Worm (Caenorhabditis elegans) whole organism, early embryonic: ENCODE results near the gene crn-3.

Experiments used
- B0310.2 ChIP-seq: sonication (generic microtip); optimal IDR thresholded peaks from 2 replicates; lab custom pipeline; 2016; ENCODE audit warnings: mild to moderate bottlenecking, missing genetic modification characterization, missing compliant biosample characterization
- F13C5.2 ChIP-seq: sonication (generic microtip); optimal IDR thresholded peaks from 2 replicates; lab custom pipeline; 2017; ENCODE audit warnings: mild to moderate bottlenecking, missing genetic modification characterization, inconsistent platforms, missing compliant biosample characterization
- aly-1 ChIP-seq: sonication (generic microtip); optimal IDR thresholded peaks from 2 replicates; lab custom pipeline; 2016; ENCODE audit warnings: missing genetic modification characterization, missing compliant biosample characterization
- ama-1 ChIP-seq: fragments of 150-350 bp; optimal IDR thresholded peaks from 2 replicates; lab custom pipeline; 2014
- ceh-13 ChIP-seq: fragments of 200-800 bp; sonication (Bioruptor generic); optimal IDR thresholded peaks from 2 replicates; lab custom pipeline; 2018; ENCODE audit warnings: mild to moderate bottlenecking, missing genetic modification characterization, missing compliant biosample characterization
- ceh-36 ChIP-seq: sonication (generic microtip); optimal IDR thresholded peaks from 2 replicates; lab custom pipeline; 2016; ENCODE audit warnings: missing genetic modification characterization, inconsistent platforms, missing compliant biosample characterization
- ets-7 ChIP-seq: sonication (generic microtip); optimal IDR thresholded peaks from 2 replicates; lab custom pipeline; 2016; ENCODE audit warnings: missing genotype, missing genetic modification characterization, missing compliant biosample characterization
- flt-1 ChIP-seq: fragments of 200-800 bp; sonication (Bioruptor generic); IDR thresholded peaks from 2 replicates; pipeline ENCODE4 v1.3.6; 2022; ENCODE audit warnings: missing genetic modification characterization, missing compliant biosample characterization
- hmbx-1 ChIP-seq: sonication (generic microtip); optimal IDR thresholded peaks from 2 replicates; lab custom pipeline; 2016; ENCODE audit warnings: mild to moderate bottlenecking, missing genetic modification characterization, missing compliant biosample characterization
- hmg-4 ChIP-seq: fragments of 200-800 bp; sonication (Bioruptor generic); optimal IDR thresholded peaks from 2 replicates; lab custom pipeline; 2018; ENCODE audit warnings: mild to moderate bottlenecking, missing genetic modification characterization, missing compliant biosample characterization
- hnd-1 ChIP-seq: sonication (generic microtip); optimal IDR thresholded peaks from 2 replicates; lab custom pipeline; 2016; ENCODE audit warnings: missing genetic modification characterization, missing compliant biosample characterization
- pes-1 ChIP-seq: fragments of 200-800 bp; sonication (Bioruptor generic); IDR thresholded peaks from 2 replicates; pipeline ENCODE4 v1.3.6; 2022; ENCODE audit warnings: missing genetic modification reagents, missing genetic modification characterization, missing compliant biosample characterization
- scrt-1 ChIP-seq: fragments of 200-800 bp; sonication (Bioruptor generic); IDR thresholded peaks from 2 replicates; pipeline ENCODE4 v1.3.6; 2022; ENCODE audit warnings: missing genetic modification characterization, missing compliant biosample characterization
- sea-1 ChIP-seq: fragments of 200-800 bp; sonication (Bioruptor generic); conservative IDR thresholded peaks from 2 replicates; pipeline ENCODE4 v1.3.6; 2022; ENCODE audit warnings: missing genetic modification characterization, missing compliant biosample characterization
- tbx-11 ChIP-seq: fragments of 200-800 bp; sonication (Bioruptor generic); IDR thresholded peaks from 2 replicates; pipeline ENCODE4 v1.3.6; 2022; ENCODE audit warnings: missing genetic modification characterization, missing compliant biosample characterization
- tbx-37 ChIP-seq: fragments of 200-800 bp; sonication (Bioruptor generic); conservative IDR thresholded peaks from 2 replicates; pipeline ENCODE4 v1.3.6; 2022; ENCODE audit warnings: missing genetic modification reagents, missing genetic modification characterization, missing compliant biosample characterization
- tra-4 ChIP-seq: sonication (generic microtip); optimal IDR thresholded peaks from 2 replicates; lab custom pipeline; 2017; ENCODE audit warnings: missing genetic modification characterization, missing compliant biosample characterization

Gene crn-3

ce11 chrII:10627963-10628362 lies 40.1 kb downstream of the crn-3 start, which contains the start of gene M28.8:
Gene M28.8 (plus strand): TSS chrII:10628263.
- TF ChIP-seq F13C5.2 (tag; lab: Kevin White, UChicago) (no peak), hmg-4 (no peak), tbx-37 (no peak), pes-1 (GFP tag; lab: Robert Waterston, UW) (no peak), ceh-36 (tag; lab: Kevin White, UChicago) (no peak), B0310.2 (tag; lab: Kevin White, UChicago) (no peak), ets-7 (tag; lab: Kevin White, UChicago) (no peak), tra-4 (no peak), scrt-1 (GFP tag; lab: Robert Waterston, UW) (no peak), aly-1 (tag; lab: Kevin White, UChicago) (no peak), tbx-11 (no peak), sea-1 (GFP tag; lab: Robert Waterston, UW) (no peak), ama-1 (lab: Kevin White, UChicago) (no peak), hmbx-1 (tag; lab: Kevin White, UChicago) (no peak), flt-1 (no peak), hnd-1 (no peak), ceh-13 (GFP tag; lab: Kevin White, UChicago) (no peak)

- no peak for TF ChIP-seq B0310.2 (tag; lab: Kevin White, UChicago)
- TF ChIP-seq scrt-1 (GFP tag; lab: Robert Waterston, UW), result no peak
- no peak for TF ChIP-seq ets-7 (tag; lab: Kevin White, UChicago)
- no peak for TF ChIP-seq pes-1 (GFP tag; lab: Robert Waterston, UW)
- no peak for TF ChIP-seq hmbx-1 (tag; lab: Kevin White, UChicago)
Measured at ce11 chrII:10630944-10631343, 43.1 kb downstream of the crn-3 start.

- TF ChIP-seq pes-1 (GFP tag; lab: Robert Waterston, UW), result no peak
- no peak for TF ChIP-seq tbx-37
- no peak for TF ChIP-seq tra-4
- TF ChIP-seq aly-1 (tag; lab: Kevin White, UChicago), result no peak
- no peak for TF ChIP-seq hnd-1
- no peak for TF ChIP-seq ets-7 (tag; lab: Kevin White, UChicago)
- no peak for TF ChIP-seq F13C5.2 (tag; lab: Kevin White, UChicago)
- TF ChIP-seq ama-1 (lab: Kevin White, UChicago), result no peak
- TF ChIP-seq hmg-4, result no peak
- TF ChIP-seq sea-1 (GFP tag; lab: Robert Waterston, UW), result no peak
- TF ChIP-seq ceh-36 (tag; lab: Kevin White, UChicago), result no peak
- TF ChIP-seq scrt-1 (GFP tag; lab: Robert Waterston, UW), result no peak
- no peak for TF ChIP-seq tbx-11
- TF ChIP-seq B0310.2 (tag; lab: Kevin White, UChicago), result no peak
Measured at ce11 chrII:10639110-10639509, 51.3 kb downstream of the crn-3 start, which contains the start of gene M28.9. Gene M28.9 (plus strand): TSS chrII:10639410.
